Worm (Caenorhabditis elegans): ENCODE data around the gene F56D6.20.
"Not testable (repeated sequence)": the region's sequence is repeated elsewhere in the genome, so short reads cannot be mapped to it uniquely, and the experiment has no call there.

ce11 chrIV:3932408-3932807 lies 19.7 kb downstream of the F56D6.20 start, which contains the start of gene clec-70:
- not testable (repeated sequence) for TF ChIP-seq scrt-1 (GFP tag; IDR thresholded peaks at IDR 0.05); ama-1 (optimal IDR thresholded peaks at IDR 0.05); ceh-36 (tag; optimal IDR thresholded peaks at IDR 0.05); B0310.2 (tag; optimal IDR thresholded peaks at IDR 0.05); hmg-4 (GFP tag; optimal IDR thresholded peaks at IDR 0.05); hnd-1 (tag; optimal IDR thresholded peaks at IDR 0.05); sea-1 (GFP tag; conservative IDR thresholded peaks at IDR 0.05); ets-7 (tag; optimal IDR thresholded peaks at IDR 0.05); pes-1 (GFP tag; IDR thresholded peaks at IDR 0.05)
